Fruit fly (Drosophila melanogaster) Kc167 (cell line): Measurements from ENCODE around the gene CG33941.

Experiments
- Myc ChIP-seq: fragments of >200 bp; optimal IDR thresholded peaks from 2 replicates; lab custom pipeline; 2017; ENCODE audit warnings: missing external identifiers
- Sin3A ChIP-seq: fragments of >200 bp; optimal IDR thresholded peaks from 2 replicates; lab custom pipeline; 2018; ENCODE audit warnings: missing external identifiers
- h ChIP-seq: fragments of >200 bp; optimal IDR thresholded peaks from 3 replicates; lab custom pipeline; 2018; ENCODE audit warnings: missing external identifiers
- insv ChIP-seq: fragments of >200 bp; optimal IDR thresholded peaks from 3 replicates; lab custom pipeline; 2018; ENCODE audit warnings: missing external identifiers
- psq ChIP-seq: fragments of >200 bp; optimal IDR thresholded peaks from 2 replicates; lab custom pipeline; 2017; ENCODE audit warnings: missing external identifiers
- ttk ChIP-seq: sonication (Bioruptor generic); optimal IDR thresholded peaks from 2 replicates; lab custom pipeline; 2017; ENCODE audit warnings: missing external identifiers

DNA sequence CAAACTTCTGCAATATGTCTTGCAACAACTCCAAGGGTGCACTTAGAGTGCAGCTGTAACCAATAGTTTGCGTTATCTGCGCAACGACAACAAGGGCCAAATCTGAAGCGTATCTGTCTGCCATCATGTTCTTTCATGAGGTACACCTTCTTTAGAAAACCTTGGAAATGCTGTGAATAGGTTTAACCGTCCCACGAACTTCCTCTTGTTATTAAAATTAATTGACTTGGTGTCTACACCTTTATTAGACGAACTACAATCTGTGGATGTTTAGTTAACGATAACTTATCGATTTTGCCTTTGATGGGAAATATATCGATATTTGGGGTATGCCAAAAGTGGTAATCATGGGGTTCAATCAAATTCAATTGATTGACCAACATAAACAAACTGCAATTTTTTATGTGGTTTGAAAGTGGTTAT is 743 bp upstream of the CG33941 start, which contains the start of gene Taf3:
- TF ChIP-seq psq (lab: Kevin White, UChicago) (no peak), Sin3A (no peak), h (lab: Kevin White, UChicago) (no peak), Myc (lab: Kevin White, UChicago) (no peak), insv (lab: Kevin White, UChicago) (no peak), ttk (lab: Kevin White, UChicago) (no peak)
